Worm (Caenorhabditis elegans) whole organism, L4 larva: ENCODE data around the gene srx-12.

ENCODE experiments used
- D1046.2 ChIP-seq: fragments of 200-800 bp; sonication (Bioruptor generic); IDR thresholded peaks from 2 replicates; pipeline ENCODE4 v1.3.6; 2022; ENCODE audit warnings: missing genetic modification characterization, missing compliant biosample characterization
- php-3 ChIP-seq: fragments of 200-800 bp; sonication (Bioruptor generic); IDR thresholded peaks from 2 replicates; pipeline ENCODE4 v1.3.6; 2022; ENCODE audit warnings: missing genetic modification reagents, missing genetic modification characterization, missing compliant biosample characterization
- sdz-12 ChIP-seq: fragments of 200-800 bp; sonication (Bioruptor generic); optimal IDR thresholded peaks from 2 replicates; lab custom pipeline; 2018; ENCODE audit warnings: mild to moderate bottlenecking, missing genetic modification characterization, missing compliant biosample characterization
- tag-97 ChIP-seq: fragments of 200-800 bp; sonication (Bioruptor generic); IDR thresholded peaks from 2 replicates; pipeline ENCODE4 v1.3.6; 2022; ENCODE audit warnings: missing genetic modification characterization, missing compliant biosample characterization

- TF ChIP-seq php-3 (GFP tag; lab: Robert Waterston, UW) (no peak), tag-97 (no peak), D1046.2 (GFP tag; lab: Robert Waterston, UW) (no peak), sdz-12 (GFP tag; lab: Kevin White, UChicago) (no peak)
Observed at ce11 chrIV:1054736-1055135, 9.0 kb downstream of the srx-12 start, which contains the start of gene dcap-1.
